Worm (Caenorhabditis elegans): ENCODE data around the gene vps-35.
A peak's percentile ranks its signal among the peaks of the same experiment; 100 is the strongest.

vps-35 gene

ce11 chrII:5907482-5907881 lies at the start of gene vps-35:
Gene vps-35, plus strand, starts transcription at chrII:5907816.
- TF ChIP-seq lin-15B (tag; optimal IDR thresholded peaks at IDR 0.05) (peak; percentile 46), pqm-1 (tag; optimal IDR thresholded peaks at IDR 0.05) (peak; percentile 40), nhr-11 (tag; optimal IDR thresholded peaks at IDR 0.05) (no peak), pha-4 (tag; optimal IDR thresholded peaks at IDR 0.05) (peak; percentile 78), elt-1 (tag; optimal IDR thresholded peaks at IDR 0.05) (no peak), egl-5 (tag; optimal IDR thresholded peaks at IDR 0.05) (no peak), jun-1 (tag; optimal IDR thresholded peaks at IDR 0.05) (no peak), fos-1 (tag; optimal IDR thresholded peaks at IDR 0.05) (no peak), ceh-9 (tag; optimal IDR thresholded peaks at IDR 0.05) (no peak), fkh-2 (tag; optimal IDR thresholded peaks at IDR 0.05) (no peak), nhr-237 (tag; optimal IDR thresholded peaks at IDR 0.05) (no peak), unc-39 (tag; optimal IDR thresholded peaks at IDR 0.05) (no peak), elt-2 (tag; optimal IDR thresholded peaks at IDR 0.05) (peak; percentile 12), nhr-67 (tag; optimal IDR thresholded peaks at IDR 0.05) (no peak), nhr-28 (tag; optimal IDR thresholded peaks at IDR 0.05) (no peak), nhr-23 (tag; optimal IDR thresholded peaks at IDR 0.05) (no peak), nhr-25 (tag; optimal IDR thresholded peaks at IDR 0.05) (peak; percentile 29), mml-1 (tag; optimal IDR thresholded peaks at IDR 0.05) (no peak), nhr-12 (tag; optimal IDR thresholded peaks at IDR 0.05) (no peak), unc-62 (GFP tag; optimal IDR thresholded peaks at IDR 0.05) (no peak), nfya-1 (tag; optimal IDR thresholded peaks at IDR 0.05; ENCODE audit: insufficient read depth) (peak; percentile 42), ztf-11 (tag; optimal IDR thresholded peaks at IDR 0.05) (no peak), fkh-10 (GFP tag; optimal IDR thresholded peaks at IDR 0.05) (no peak), skn-1 (tag; optimal IDR thresholded peaks at IDR 0.05) (peak; percentile 73), daf-12 (tag; optimal IDR thresholded peaks at IDR 0.05) (no peak), tbx-2 (tag; optimal IDR thresholded peaks at IDR 0.05) (no peak), ama-1 (optimal IDR thresholded peaks at IDR 0.05) (no peak), elt-3 (tag; optimal IDR thresholded peaks at IDR 0.05) (no peak), snpc-4 (tag; optimal IDR thresholded peaks at IDR 0.05) (peak; percentile 22), zag-1 (tag; optimal IDR thresholded peaks at IDR 0.05) (no peak), lsy-12 (tag; optimal IDR thresholded peaks at IDR 0.05) (no peak), sea-2 (GFP tag; optimal IDR thresholded peaks at IDR 0.05) (no peak), nhr-77 (tag; optimal IDR thresholded peaks at IDR 0.05) (no peak), ceh-28 (tag; optimal IDR thresholded peaks at IDR 0.05) (no peak), aly-2 (tag; optimal IDR thresholded peaks at IDR 0.05) (no peak), nhr-76 (tag; optimal IDR thresholded peaks at IDR 0.05) (no peak), ceh-82 (tag; optimal IDR thresholded peaks at IDR 0.05) (no peak), hmg-11 (tag; optimal IDR thresholded peaks at IDR 0.05) (no peak)

ce11 chrII:5858322-5858721 lies 49.3 kb upstream of the vps-35 start, which contains the start of gene F55C12.4:
Gene F55C12.4, minus strand, starts transcription at chrII:5858422.
- TF ChIP-seq nhr-28 (tag; optimal IDR thresholded peaks at IDR 0.05) (no peak), fos-1 (tag; optimal IDR thresholded peaks at IDR 0.05) (no peak), eor-1 (tag; optimal IDR thresholded peaks at IDR 0.05) (no peak), unc-39 (tag; optimal IDR thresholded peaks at IDR 0.05) (no peak), fkh-2 (tag; optimal IDR thresholded peaks at IDR 0.05) (no peak), elt-2 (tag; optimal IDR thresholded peaks at IDR 0.05) (no peak)

ce11 chrII:5860621-5861020 lies 47.0 kb upstream of the vps-35 start:
- TF ChIP-seq fkh-10 (GFP tag; optimal IDR thresholded peaks at IDR 0.05) (peak; percentile 76), nfya-1 (tag; optimal IDR thresholded peaks at IDR 0.05; ENCODE audit: insufficient read depth) (peak; percentile 7), egl-5 (tag; optimal IDR thresholded peaks at IDR 0.05) (no peak)

- TF ChIP-seq elt-2 (tag; optimal IDR thresholded peaks at IDR 0.05), result peak; percentile 68
- no peak for TF ChIP-seq ceh-16 (tag; optimal IDR thresholded peaks at IDR 0.05)
- TF ChIP-seq pqm-1 (tag; optimal IDR thresholded peaks at IDR 0.05), result peak; percentile 47
- TF ChIP-seq nhr-237 (tag; optimal IDR thresholded peaks at IDR 0.05), result no peak
Measured at ce11 chrII:5863893-5864292, 43.7 kb upstream of the vps-35 start, which contains the start of gene tag-234. Gene tag-234, plus strand, starts transcription at chrII:5864193.

Measured in whole organism, L3 larva.